Worm (Caenorhabditis elegans): Measurements from ENCODE around the gene F57C12.2.

DNA sequence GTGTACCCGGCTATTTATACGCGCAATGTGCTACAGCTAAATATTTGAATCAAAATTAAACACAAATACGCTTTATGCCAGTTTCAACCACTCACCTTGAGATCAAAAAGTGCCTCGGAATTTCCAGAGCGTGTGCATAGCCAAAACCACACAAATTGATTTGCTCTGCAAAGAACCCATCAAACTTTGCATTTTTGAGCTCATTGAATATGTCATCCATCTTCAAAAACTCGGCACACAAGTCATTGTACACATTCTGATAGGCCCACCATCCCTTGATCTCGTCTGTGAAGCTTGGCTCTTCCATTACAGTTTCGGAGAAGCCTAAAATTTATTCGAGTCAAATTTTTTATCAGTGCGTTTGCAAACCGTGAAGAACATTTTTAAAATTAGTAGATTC is 21.8 kb downstream of the F57C12.2 start:
- no peak for TF ChIP-seq med-1 (GFP tag; optimal IDR thresholded peaks at IDR 0.05; ENCODE audit: insufficient read depth)
- TF ChIP-seq klf-2 (GFP tag; conservative IDR thresholded peaks at IDR 0.05): no peak
- no peak for TF ChIP-seq flt-1 (GFP tag; IDR thresholded peaks at IDR 0.05)
- no peak for TF ChIP-seq T22C8.4 (GFP tag; IDR thresholded peaks at IDR 0.05)
- no peak for TF ChIP-seq ref-1 (GFP tag; conservative IDR thresholded peaks at IDR 0.05)
- no peak for TF ChIP-seq tab-1 (GFP tag; IDR thresholded peaks at IDR 0.05)
- TF ChIP-seq cog-1 (tag; optimal IDR thresholded peaks at IDR 0.05): no peak
- TF ChIP-seq ztf-23 (GFP tag; IDR thresholded peaks at IDR 0.05): no peak
- no peak for TF ChIP-seq ztf-29 (GFP tag; IDR thresholded peaks at IDR 0.05)

Measured in whole organism, midembryonic.